Worm (Caenorhabditis elegans): ENCODE results near the gene evl-20.

DNA sequence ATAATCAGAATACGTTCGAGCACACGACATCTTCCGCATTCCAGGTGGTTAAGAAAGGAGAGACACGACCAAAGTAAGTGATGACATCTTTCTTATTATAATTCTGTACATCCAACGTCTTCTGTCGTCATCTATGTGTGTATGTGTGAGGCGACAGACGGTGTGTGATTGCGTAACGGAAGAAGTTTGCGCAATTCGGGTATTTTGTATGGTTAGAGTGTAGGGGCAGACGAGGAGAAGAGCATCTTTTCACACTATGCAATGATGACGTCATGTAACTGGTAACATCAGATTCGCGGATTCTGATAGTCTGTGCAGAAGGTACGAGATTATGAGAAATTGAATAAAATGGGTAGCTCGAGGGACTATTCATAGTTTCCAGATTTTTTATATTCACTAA is 29.1 kb upstream of the evl-20 start:
- TF ChIP-seq nhr-12 (tag; optimal IDR thresholded peaks at IDR 0.05) (no peak), snpc-4 (tag; optimal IDR thresholded peaks at IDR 0.05) (no peak), unc-62 (GFP tag; optimal IDR thresholded peaks at IDR 0.05) (no peak), ZK546.5 (tag; optimal IDR thresholded peaks at IDR 0.05) (no peak), ztf-11 (tag; optimal IDR thresholded peaks at IDR 0.05) (no peak), nhr-237 (tag; optimal IDR thresholded peaks at IDR 0.05) (no peak), ama-1 (optimal IDR thresholded peaks at IDR 0.05) (no peak)

All from whole organism, L3 larva.